Worm (Caenorhabditis elegans) whole organism, L3 larva: ENCODE measurements around the gene grsp-4.

ENCODE experiments used
- ZK546.5 ChIP-seq: sonication (generic microtip); optimal IDR thresholded peaks from 2 replicates; lab custom pipeline; 2017; ENCODE audit warnings: missing biosample characterization, missing genetic modification characterization
- ama-1 ChIP-seq: fragments of 150-350 bp; optimal IDR thresholded peaks from 2 replicates; lab custom pipeline; 2018
- ceh-82 ChIP-seq: fragments of 150-350 bp; optimal IDR thresholded peaks from 2 replicates; lab custom pipeline; 2014; ENCODE audit warnings: missing biosample characterization, missing genetic modification characterization
- nhr-28 ChIP-seq: fragments of 150-350 bp; optimal IDR thresholded peaks from 2 replicates; lab custom pipeline; 2014; ENCODE audit warnings: missing biosample characterization, missing genetic modification characterization
- pqm-1 ChIP-seq: fragments of 150-350 bp; optimal IDR thresholded peaks from 2 replicates; lab custom pipeline; 2017; ENCODE audit warnings: missing biosample characterization, missing genetic modification characterization, inconsistent platforms
- snpc-4 ChIP-seq: fragments of 150-350 bp; optimal IDR thresholded peaks from 2 replicates; lab custom pipeline; 2014; ENCODE audit warnings: missing biosample characterization, missing genetic modification characterization

DNA sequence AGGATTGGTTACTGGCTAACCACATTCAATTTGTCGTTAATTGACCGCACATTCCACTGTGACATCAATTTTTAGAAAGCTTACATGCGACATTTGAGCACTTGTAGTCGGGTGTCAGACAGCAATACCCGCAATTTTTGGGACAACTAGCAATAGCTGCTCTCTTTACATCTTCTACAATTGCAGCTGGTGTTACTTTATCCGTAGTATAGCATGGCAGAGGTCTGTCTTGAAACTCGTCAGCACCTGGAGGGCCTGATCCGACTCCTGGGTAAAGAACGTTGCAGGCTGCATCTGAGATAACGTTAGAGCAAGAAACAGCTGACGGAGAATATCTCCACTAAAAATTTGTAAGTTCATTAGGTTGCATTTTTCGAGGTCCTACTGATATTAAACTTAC is 14.6 kb downstream of the grsp-4 start:
- TF ChIP-seq ZK546.5, result no peak
- no peak for TF ChIP-seq snpc-4 (tag; lab: Kevin White, UChicago)
- TF ChIP-seq nhr-28 (tag; lab: Kevin White, UChicago), result no peak
- TF ChIP-seq pqm-1 (tag; lab: Kevin White, UChicago), result no peak
- TF ChIP-seq ceh-82 (tag; lab: Kevin White, UChicago), result no peak
- TF ChIP-seq ama-1 (lab: Kevin White, UChicago), result no peak
